Fruit fly (Drosophila melanogaster): ENCODE measurements around the gene CG18273.

CG18273 gene

DNA sequence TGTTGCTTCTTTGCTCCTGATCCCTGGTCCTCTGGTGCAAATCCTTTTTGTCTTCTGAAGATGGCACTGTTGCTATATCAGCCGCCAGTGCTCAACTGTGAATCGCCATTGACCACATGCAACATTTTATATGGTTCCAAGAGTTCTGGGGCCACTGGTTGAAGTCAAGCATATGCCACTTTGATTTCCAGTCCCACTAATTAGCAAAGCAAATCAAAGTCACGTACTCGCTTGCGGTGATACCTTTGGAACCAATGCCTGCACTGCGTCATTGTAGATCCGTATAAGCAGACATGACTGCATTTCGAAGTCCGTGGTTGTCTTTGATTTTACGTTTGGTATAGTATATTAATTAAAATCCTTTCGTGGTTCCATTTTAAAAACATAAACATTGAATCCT is 18.1 kb downstream of the CG18273 start, which contains the start of gene Cyp4g1:
Cyp4g1 (minus strand) TSS at position 101 of the 400 bp plus-strand sequence.
- TF ChIP-seq pan (optimal IDR thresholded peaks at IDR 0.05): no peak
- TF ChIP-seq Dif (GFP tag; optimal IDR thresholded peaks at IDR 0.05; ENCODE audit: partially characterized antibody): no peak
- no peak for TF ChIP-seq brk (GFP tag; optimal IDR thresholded peaks at IDR 0.05)
- no peak for TF ChIP-seq Hr83 (GFP tag; optimal IDR thresholded peaks at IDR 0.05; ENCODE audit: poor library complexity, severe bottlenecking)
- TF ChIP-seq N (GFP tag; optimal IDR thresholded peaks at IDR 0.05): no peak
- TF ChIP-seq psq (GFP tag; optimal IDR thresholded peaks at IDR 0.05): no peak
- TF ChIP-seq Abd-B (GFP tag; optimal IDR thresholded peaks at IDR 0.05): no peak
- no peak for TF ChIP-seq woc (GFP tag; optimal IDR thresholded peaks at IDR 0.05)
- no peak for TF ChIP-seq CrebA (GFP tag; optimal IDR thresholded peaks at IDR 0.05; ENCODE audit: borderline replicate concordance)
- TF ChIP-seq lola (GFP tag; optimal IDR thresholded peaks at IDR 0.05): no peak
- no peak for TF ChIP-seq tai (GFP tag; optimal IDR thresholded peaks at IDR 0.05)
- no peak for TF ChIP-seq sage (GFP tag; optimal IDR thresholded peaks at IDR 0.05)
- no peak for TF ChIP-seq dsf (GFP tag; optimal IDR thresholded peaks at IDR 0.05; ENCODE audit: borderline replicate concordance)
- no peak for TF ChIP-seq ey (GFP tag; optimal IDR thresholded peaks at IDR 0.05)
- TF ChIP-seq foxo (GFP tag; optimal IDR thresholded peaks at IDR 0.05): no peak
- no peak for TF ChIP-seq Sp1 (GFP tag; optimal IDR thresholded peaks at IDR 0.05)
- no peak for TF ChIP-seq Vsx2 (GFP tag; optimal IDR thresholded peaks at IDR 0.05; ENCODE audit: partially characterized antibody)

DNA sequence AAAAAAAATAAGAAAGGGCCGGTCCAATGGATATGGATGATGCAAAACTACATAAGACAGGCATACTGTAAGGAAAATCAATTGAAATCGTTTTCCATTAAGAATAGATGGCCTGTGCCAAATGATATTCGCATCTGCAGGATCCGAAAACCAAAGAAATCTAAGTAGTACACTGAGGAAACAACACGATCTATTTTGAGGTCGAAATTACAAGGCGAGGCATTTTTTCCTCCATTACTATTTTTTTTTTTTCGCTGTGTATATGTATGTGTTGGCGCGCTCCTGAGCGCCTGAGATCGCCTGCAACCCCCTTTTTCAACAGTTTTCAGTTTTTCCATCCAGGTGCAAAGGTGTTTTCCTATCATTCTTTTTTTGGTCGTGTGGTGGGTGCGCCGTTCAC is 23.4 kb downstream of the CG18273 start:
- TF ChIP-seq Sp1 (GFP tag; optimal IDR thresholded peaks at IDR 0.05) (no peak), CG9705 (GFP tag; optimal IDR thresholded peaks at IDR 0.05) (no peak), sage (GFP tag; optimal IDR thresholded peaks at IDR 0.05) (no peak), dl (GFP tag; optimal IDR thresholded peaks at IDR 0.05; ENCODE audit: insufficient read depth in 1 of 2, partially characterized antibody in 2 of 2) (no peak), OdsH (GFP tag; optimal IDR thresholded peaks at IDR 0.05) (no peak), dmrt93B (GFP tag; optimal IDR thresholded peaks at IDR 0.05) (no peak), Dfd (GFP tag; optimal IDR thresholded peaks at IDR 0.05) (no peak)

DNA sequence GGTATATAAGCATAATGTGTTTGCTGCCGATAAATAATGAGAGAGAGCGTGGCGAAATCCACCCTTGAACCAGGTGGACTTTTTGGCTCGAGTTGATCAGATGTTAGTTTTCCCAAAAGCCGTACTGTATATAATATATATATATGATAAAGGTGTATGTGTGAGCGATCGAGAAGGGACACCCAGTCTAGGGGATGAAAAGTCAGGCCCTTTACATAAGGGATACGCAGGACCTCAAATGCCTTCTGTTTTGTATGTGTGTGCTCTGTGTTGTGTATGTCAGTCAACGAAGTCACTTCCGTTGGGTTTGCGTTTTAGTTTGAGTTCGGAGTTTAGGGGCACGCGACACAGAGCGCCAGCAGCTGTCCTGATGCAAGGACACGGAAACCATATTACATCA is 26.9 kb downstream of the CG18273 start, which contains the start of gene ase:
ase (plus strand) TSS at position 301 of the 400 bp plus-strand sequence.
- TF ChIP-seq psq (GFP tag; optimal IDR thresholded peaks at IDR 0.05) (no peak), jim (GFP tag; optimal IDR thresholded peaks at IDR 0.05) (no peak), Dif (GFP tag; optimal IDR thresholded peaks at IDR 0.05; ENCODE audit: partially characterized antibody) (no peak), woc (GFP tag; optimal IDR thresholded peaks at IDR 0.05) (no peak), Hnf4 (GFP tag; optimal IDR thresholded peaks at IDR 0.05) (no peak), Sp1 (GFP tag; optimal IDR thresholded peaks at IDR 0.05) (no peak), Rel (GFP tag; optimal IDR thresholded peaks at IDR 0.05) (no peak), Rel (tag; optimal IDR thresholded peaks at IDR 0.05) (no peak), dsf (GFP tag; optimal IDR thresholded peaks at IDR 0.05; ENCODE audit: borderline replicate concordance) (no peak), dl (GFP tag; optimal IDR thresholded peaks at IDR 0.05; ENCODE audit: insufficient read depth in 1 of 2, partially characterized antibody in 2 of 2) (no peak)

DNA sequence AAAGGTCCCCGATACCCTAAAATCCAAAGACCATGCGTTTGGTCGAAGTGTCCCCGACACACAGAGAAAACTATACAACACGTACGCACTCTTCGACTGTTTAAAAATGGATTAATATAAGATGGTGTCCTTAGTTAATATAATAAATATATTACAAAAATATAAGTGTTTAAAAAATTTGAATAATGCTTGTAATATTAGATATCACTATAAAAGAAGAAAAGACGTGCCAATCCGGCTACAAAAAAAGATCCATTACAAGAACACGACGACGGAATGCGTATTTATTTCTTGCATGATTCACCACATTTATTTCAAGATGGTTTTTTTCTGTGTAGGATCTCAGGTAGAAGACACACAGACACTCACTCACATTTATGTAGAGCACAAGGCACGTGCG is 29.6 kb downstream of the CG18273 start:
- peak; percentile 3 for TF ChIP-seq psq (GFP tag; optimal IDR thresholded peaks at IDR 0.05)
- no peak for TF ChIP-seq Sp1 (GFP tag; optimal IDR thresholded peaks at IDR 0.05)
- TF ChIP-seq foxo (GFP tag; optimal IDR thresholded peaks at IDR 0.05): peak in 1 of 2 experiments; percentile 33
- no peak for TF ChIP-seq usp (GFP tag; optimal IDR thresholded peaks at IDR 0.05)

DNA sequence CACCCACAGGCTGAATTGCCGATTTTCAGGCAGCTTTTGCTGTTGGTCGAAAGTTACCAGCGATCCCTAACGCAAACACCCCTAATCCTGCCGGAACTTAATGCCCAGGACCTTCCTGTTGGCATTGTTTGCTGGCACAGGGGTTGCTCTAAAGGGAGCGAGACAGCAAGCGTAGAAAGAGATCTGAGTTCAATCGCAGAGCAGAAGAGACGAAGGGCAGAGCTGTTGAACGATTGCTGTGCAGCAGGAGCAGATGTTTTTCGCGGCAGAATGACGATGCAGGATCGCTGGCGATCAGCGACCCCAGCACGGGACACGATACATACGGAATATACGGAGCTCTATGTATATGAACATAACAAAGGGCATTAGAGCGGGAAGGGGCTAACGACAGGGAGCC is 30.4 kb downstream of the CG18273 start:
- TF ChIP-seq dsf (GFP tag; optimal IDR thresholded peaks at IDR 0.05; ENCODE audit: borderline replicate concordance): no peak
- no peak for TF ChIP-seq psq (GFP tag; optimal IDR thresholded peaks at IDR 0.05)
- TF ChIP-seq ey (GFP tag; optimal IDR thresholded peaks at IDR 0.05): no peak
- TF ChIP-seq lola (GFP tag; optimal IDR thresholded peaks at IDR 0.05): no peak
- TF ChIP-seq Abd-B (GFP tag; optimal IDR thresholded peaks at IDR 0.05): no peak
- no peak for TF ChIP-seq pan (optimal IDR thresholded peaks at IDR 0.05)
- TF ChIP-seq Dif (GFP tag; optimal IDR thresholded peaks at IDR 0.05; ENCODE audit: partially characterized antibody): no peak
- no peak for TF ChIP-seq Jra (GFP tag; optimal IDR thresholded peaks at IDR 0.05)
- no peak for TF ChIP-seq Sp1 (GFP tag; optimal IDR thresholded peaks at IDR 0.05)
- TF ChIP-seq CrebA (GFP tag; optimal IDR thresholded peaks at IDR 0.05; ENCODE audit: borderline replicate concordance): no peak
- TF ChIP-seq rgr (GFP tag; optimal IDR thresholded peaks at IDR 0.05): no peak
- no peak for TF ChIP-seq jim (GFP tag; optimal IDR thresholded peaks at IDR 0.05)
- no peak for TF ChIP-seq Rel (GFP tag; optimal IDR thresholded peaks at IDR 0.05)
- TF ChIP-seq Rel (tag; optimal IDR thresholded peaks at IDR 0.05): no peak
- no peak for TF ChIP-seq N (GFP tag; optimal IDR thresholded peaks at IDR 0.05)
- TF ChIP-seq CG9705 (GFP tag; optimal IDR thresholded peaks at IDR 0.05): no peak

All from whole organism, wandering third instar larva.